Fruit fly (Drosophila melanogaster) whole organism, embryonic: ENCODE results near the gene CG4629.

Source experiments
- Abd-B ChIP-seq: fragments of 200-800 bp; sonication (Bioruptor generic); optimal IDR thresholded peaks from 2 replicates; lab custom pipeline; 2018; ENCODE audit warnings: missing biosample characterization, mild to moderate bottlenecking, missing genetic modification characterization, moderate library complexity
- B-H1 ChIP-seq: fragments of 200-800 bp; sonication (Bioruptor generic); IDR thresholded peaks from 3 replicates; pipeline ENCODE4 v1.3.6; 2022; ENCODE audit warnings: missing biosample characterization, missing genetic modification characterization
- CG10274 ChIP-seq: fragments of 200-800 bp; sonication (Bioruptor generic); optimal IDR thresholded peaks from 3 replicates; lab custom pipeline; 2017; ENCODE audit warnings: missing biosample characterization, mild to moderate bottlenecking, missing genetic modification characterization
- CG13894 ChIP-seq: fragments of 200-800 bp; sonication (Bioruptor generic); optimal IDR thresholded peaks from 3 replicates; lab custom pipeline; 2018; ENCODE audit warnings: missing biosample characterization, mild to moderate bottlenecking, missing genetic modification characterization, moderate library complexity
- CG16815 ChIP-seq: fragments of 200-800 bp; sonication (Bioruptor generic); optimal IDR thresholded peaks from 3 replicates; lab custom pipeline; 2017; ENCODE audit warnings: missing biosample characterization, mild to moderate bottlenecking, missing genetic modification characterization
- CG18599 ChIP-seq: fragments of 200-800 bp; sonication (Bioruptor generic); optimal IDR thresholded peaks from 3 replicates; lab custom pipeline; 2017; ENCODE audit warnings: missing biosample characterization, missing genetic modification characterization, mild to moderate bottlenecking, moderate library complexity, missing genetic modification reagents
- CG31365 ChIP-seq: fragments of 200-800 bp; sonication (Bioruptor generic); optimal IDR thresholded peaks from 2 replicates; lab custom pipeline; 2018; ENCODE audit warnings: missing biosample characterization, mild to moderate bottlenecking, missing genetic modification characterization
- CG31388 ChIP-seq: fragments of 200-800 bp; sonication (Bioruptor generic); optimal IDR thresholded peaks from 2 replicates; lab custom pipeline; 2016; ENCODE audit warnings: missing biosample characterization, missing genetic modification characterization
- CG34224 ChIP-seq: fragments of 200-800 bp; sonication (Bioruptor generic); IDR thresholded peaks from 3 replicates; pipeline ENCODE4 v1.3.6; 2022; ENCODE audit warnings: missing biosample characterization, missing genetic modification characterization; ENCODE audit not compliant: partially characterized antibody
- CG42726 ChIP-seq: fragments of 200-800 bp; sonication (Bioruptor generic); IDR thresholded peaks from 2 replicates; pipeline ENCODE4 v1.3.6; 2022; ENCODE audit warnings: missing biosample characterization, missing genetic modification characterization; ENCODE audit not compliant: partially characterized antibody
- CG6791 ChIP-seq: fragments of 200-800 bp; sonication (Bioruptor generic); IDR thresholded peaks from 3 replicates; pipeline ENCODE4 v1.3.6; 2022; ENCODE audit warnings: missing biosample characterization, missing genetic modification characterization; ENCODE audit not compliant: partially characterized antibody
- CG7987 ChIP-seq: fragments of 200-800 bp; sonication (Bioruptor generic); optimal IDR thresholded peaks from 2 replicates; lab custom pipeline; 2018; ENCODE audit warnings: missing biosample characterization, mild to moderate bottlenecking, missing genetic modification characterization, moderate library complexity
- CG8089 ChIP-seq: fragments of 200-800 bp; sonication (Bioruptor generic); optimal IDR thresholded peaks from 3 replicates; lab custom pipeline; 2016; ENCODE audit warnings: missing biosample characterization, missing genetic modification characterization
- CG8924 ChIP-seq: fragments of 200-800 bp; optimal IDR thresholded peaks from 3 replicates; lab custom pipeline; 2019; ENCODE audit warnings: missing biosample characterization, mild to moderate bottlenecking, missing genetic modification characterization, moderate library complexity
- CG9797 ChIP-seq: fragments of 200-800 bp; sonication (Bioruptor generic); optimal IDR thresholded peaks from 3 replicates; lab custom pipeline; 2018; ENCODE audit warnings: missing biosample characterization, mild to moderate bottlenecking, missing genetic modification characterization
- CkIIα-i1 ChIP-seq: fragments of 200-800 bp; sonication (Bioruptor generic); IDR thresholded peaks from 2 replicates; pipeline ENCODE4 v1.3.6; 2022; ENCODE audit warnings: missing biosample characterization, missing genetic modification characterization
- Dref ChIP-seq: fragments of 200-800 bp; sonication (Bioruptor generic); IDR thresholded peaks from 2 replicates; pipeline ENCODE4 v1.3.6; 2022; ENCODE audit warnings: missing biosample characterization, missing genetic modification characterization
- Hmx ChIP-seq: fragments of 200-800 bp; sonication (Bioruptor generic); optimal IDR thresholded peaks from 2 replicates; lab custom pipeline; 2016; ENCODE audit warnings: missing biosample characterization, missing genetic modification characterization
- Lhr ChIP-seq: fragments of 200-800 bp; sonication (Bioruptor generic); optimal IDR thresholded peaks from 3 replicates; lab custom pipeline; 2017; ENCODE audit warnings: mild to moderate bottlenecking, missing biosample characterization, missing genetic modification reagents, missing genetic modification characterization
- Med ChIP-seq: fragments of 200-800 bp; sonication (Bioruptor generic); peaks from one replicate; lab custom pipeline; 2016; ENCODE audit warnings: missing biosample characterization, missing genetic modification characterization, mild to moderate bottlenecking, inconsistent platforms, moderate library complexity
- Nf-YB ChIP-seq: fragments of 200-800 bp; sonication (Bioruptor generic); optimal IDR thresholded peaks from 3 replicates; lab custom pipeline; 2019; ENCODE audit warnings: missing biosample characterization, mild to moderate bottlenecking, missing genetic modification characterization, moderate library complexity
- Pdp1 ChIP-seq, 2 experiments: fragments of 200-800 bp; sonication (Bioruptor generic); optimal IDR thresholded peaks; 3 replicates each; lab custom pipeline; 2016; ENCODE audit warnings: missing biosample characterization in 2 of 2, missing genetic modification characterization in 2 of 2, mild to moderate bottlenecking in 1 of 2, moderate library complexity in 1 of 2
- Xbp1 ChIP-seq: fragments of 200-800 bp; sonication (Bioruptor generic); optimal IDR thresholded peaks from 3 replicates; lab custom pipeline; 2016; ENCODE audit warnings: missing biosample characterization, mild to moderate bottlenecking, missing genetic modification characterization
- chif ChIP-seq, 2 experiments: fragments of 200-800 bp; sonication (Bioruptor generic); optimal IDR thresholded peaks; 3 replicates each; lab custom pipeline; 2016; ENCODE audit warnings: missing biosample characterization in 2 of 2, missing genetic modification characterization in 2 of 2
- chinmo ChIP-seq: fragments of 200-800 bp; sonication (Bioruptor generic); IDR thresholded peaks from 4 replicates; pipeline ENCODE4 v1.3.6; 2022; ENCODE audit warnings: missing biosample characterization, missing genetic modification characterization; ENCODE audit not compliant: partially characterized antibody
- cwo ChIP-seq: fragments of 200-800 bp; sonication (Bioruptor generic); optimal IDR thresholded peaks from 3 replicates; lab custom pipeline; 2017; ENCODE audit warnings: missing biosample characterization, missing genetic modification characterization, mild to moderate bottlenecking, moderate library complexity, missing genetic modification reagents
- dysf ChIP-seq: fragments of 200-800 bp; sonication (Bioruptor generic); IDR thresholded peaks from 3 replicates; pipeline ENCODE4 v1.3.6; 2022; ENCODE audit warnings: missing biosample characterization, missing genetic modification characterization
- emc ChIP-seq: fragments of 200-800 bp; sonication (Bioruptor generic); optimal IDR thresholded peaks from 2 replicates; lab custom pipeline; 2016; ENCODE audit warnings: missing biosample characterization, missing genetic modification characterization
- en ChIP-seq: fragments of 200-800 bp; sonication (Bioruptor generic); optimal IDR thresholded peaks from 2 replicates; lab custom pipeline; 2016; ENCODE audit warnings: missing biosample characterization, missing genetic modification characterization
- exex ChIP-seq: fragments of 200-800 bp; sonication (Bioruptor generic); optimal IDR thresholded peaks from 4 replicates; lab custom pipeline; 2018; ENCODE audit warnings: missing biosample characterization, mild to moderate bottlenecking, missing genetic modification characterization, moderate library complexity
- eyg ChIP-seq: fragments of 200-800 bp; sonication (Bioruptor generic); optimal IDR thresholded peaks from 3 replicates; lab custom pipeline; 2016; ENCODE audit warnings: missing biosample characterization, missing genetic modification characterization
- grn ChIP-seq: fragments of 200-800 bp; sonication (Bioruptor generic); optimal IDR thresholded peaks from 3 replicates; lab custom pipeline; 2017; ENCODE audit warnings: missing biosample characterization, missing genetic modification characterization
- lab ChIP-seq: fragments of 200-800 bp; sonication (Bioruptor generic); optimal IDR thresholded peaks from 3 replicates; lab custom pipeline; 2017; ENCODE audit warnings: missing biosample characterization, missing genetic modification characterization, mild to moderate bottlenecking, moderate library complexity, missing genetic modification reagents
- lilli ChIP-seq: fragments of 200-800 bp; sonication (Bioruptor generic); optimal IDR thresholded peaks from 3 replicates; lab custom pipeline; 2016; ENCODE audit warnings: missing biosample characterization, missing genetic modification characterization
- otp ChIP-seq: fragments of 200-800 bp; sonication (Bioruptor generic); IDR thresholded peaks from 3 replicates; pipeline ENCODE4, ENCODE4 v1.3.6; 2022; ENCODE audit warnings: missing biosample characterization, missing genetic modification characterization
- repo ChIP-seq: fragments of 200-800 bp; sonication (Bioruptor generic); optimal IDR thresholded peaks from 2 replicates; lab custom pipeline; 2016; ENCODE audit warnings: missing biosample characterization, missing genetic modification characterization
- rib ChIP-seq: fragments of 200-800 bp; sonication (Bioruptor generic); IDR thresholded peaks from 2 replicates; pipeline ENCODE4 v1.3.6; 2022; ENCODE audit warnings: missing biosample characterization, missing genetic modification characterization
- schlank ChIP-seq: fragments of 200-800 bp; sonication (Bioruptor generic); optimal IDR thresholded peaks from 2 replicates; lab custom pipeline; 2018; ENCODE audit warnings: missing biosample characterization, mild to moderate bottlenecking, missing genetic modification characterization
- scrt ChIP-seq: fragments of 200-800 bp; sonication (Bioruptor generic); optimal IDR thresholded peaks from 2 replicates; lab custom pipeline; 2018; ENCODE audit warnings: missing biosample characterization, mild to moderate bottlenecking, missing genetic modification characterization, moderate library complexity
- sd ChIP-seq: fragments of 200-800 bp; sonication (Bioruptor generic); optimal IDR thresholded peaks from 3 replicates; lab custom pipeline; 2018; ENCODE audit warnings: missing biosample characterization, mild to moderate bottlenecking, missing genetic modification characterization, moderate library complexity
- sug ChIP-seq: fragments of 200-800 bp; optimal IDR thresholded peaks from 2 replicates; lab custom pipeline; 2019; ENCODE audit warnings: missing biosample characterization, mild to moderate bottlenecking, missing genetic modification characterization, moderate library complexity
- ttk ChIP-seq: fragments of 200-800 bp; sonication (Bioruptor generic); IDR thresholded peaks from 2 replicates; pipeline ENCODE4 v2.1.2; 2022; ENCODE audit warnings: missing biosample characterization, missing genetic modification characterization
- unpg ChIP-seq: fragments of 200-800 bp; sonication (Bioruptor generic); optimal IDR thresholded peaks from 3 replicates; lab custom pipeline; 2018; ENCODE audit warnings: missing biosample characterization, mild to moderate bottlenecking, missing genetic modification characterization, moderate library complexity
- wek ChIP-seq: fragments of 200-800 bp; sonication (Bioruptor generic); optimal IDR thresholded peaks from 3 replicates; lab custom pipeline; 2018; ENCODE audit warnings: missing biosample characterization, mild to moderate bottlenecking, missing genetic modification characterization, moderate library complexity

CG4629 gene

DNA sequence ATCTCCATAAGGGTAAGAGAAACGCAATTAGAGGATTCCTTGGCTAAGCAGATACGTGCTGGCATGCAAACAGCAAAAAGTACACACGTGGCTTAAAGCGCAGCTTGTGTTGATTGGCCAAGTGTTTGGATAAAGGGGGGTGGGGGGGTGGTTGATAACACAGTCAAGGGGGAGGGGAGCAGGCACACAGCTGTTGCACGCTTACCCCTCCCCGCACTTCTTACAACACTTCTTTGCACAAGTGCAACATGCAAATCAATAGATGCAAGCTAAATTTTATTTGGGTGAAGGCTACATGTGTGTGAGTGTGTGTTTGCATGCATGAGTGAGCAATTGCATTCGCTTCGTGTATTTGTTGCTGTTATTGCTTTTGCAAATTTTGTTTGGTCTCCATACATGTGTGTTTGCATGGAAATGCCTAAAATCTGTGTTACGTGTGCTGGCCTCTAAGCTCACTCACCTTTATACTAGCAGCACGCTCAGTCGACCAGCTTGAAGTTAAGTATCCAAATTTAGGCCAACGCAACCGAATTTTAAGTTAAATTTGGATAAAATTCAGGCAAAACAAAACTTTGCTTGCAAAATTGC lies 26.1 kb upstream of the CG4629 start (continued):
- TF ChIP-seq scrt (GFP tag; lab: Kevin White, UChicago) (peak; percentile 48), chinmo (0 out of 4 replicates have a peak, but pooled peaks have one; percentile 35), Lhr (no peak)

DNA sequence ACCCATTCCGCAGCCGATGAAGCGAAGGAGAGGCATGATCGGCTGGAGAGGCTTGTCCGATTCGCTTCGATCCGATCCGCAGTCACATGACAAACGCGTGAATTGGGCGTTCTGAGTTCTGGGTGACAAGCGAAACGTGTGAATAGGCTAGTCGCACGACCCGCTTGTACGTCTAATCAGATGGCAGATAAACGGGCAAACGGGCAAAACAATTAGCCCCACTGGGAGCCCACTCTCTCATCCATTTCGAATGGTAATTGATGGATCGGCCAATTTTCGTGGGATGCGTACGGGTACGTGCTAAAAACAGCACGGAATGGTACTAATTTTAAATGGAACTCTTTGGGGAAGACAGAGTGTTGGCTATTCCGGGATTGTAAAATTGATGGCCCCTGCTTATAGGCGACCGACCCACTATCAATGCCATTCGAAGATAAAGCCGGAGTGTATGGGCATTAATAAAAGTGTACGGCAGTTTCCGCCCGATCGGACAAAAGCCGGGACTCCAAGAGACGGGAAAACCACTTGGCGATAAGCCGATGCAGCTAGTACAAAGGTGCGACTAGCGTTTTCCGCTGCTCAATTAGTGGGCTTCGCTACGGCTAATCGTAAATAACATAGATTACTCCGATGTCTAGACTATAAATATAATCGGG lies 25.3 kb upstream of the CG4629 start:
- peak; percentile 97 for TF ChIP-seq sug (tag; lab: Kevin White, UChicago)
- peak; percentile 60 for TF ChIP-seq grn (GFP tag; lab: Kevin White, UChicago)
- no peak for TF ChIP-seq Xbp1
- no peak for TF ChIP-seq rib (GFP tag; lab: Robert Waterston, UW)
- TF ChIP-seq CG34224 (GFP tag; lab: Robert Waterston, UW): no peak
- no peak for TF ChIP-seq en
- TF ChIP-seq chif (GFP tag; optimal IDR thresholded peaks at IDR 0.05; lab: Kevin White, UChicago): no peak
- no peak for TF ChIP-seq CG13894 (tag; lab: Kevin White, UChicago)
- peak; percentile 67 for TF ChIP-seq CG7987
- TF ChIP-seq eyg (GFP tag; lab: Kevin White, UChicago): no peak
- TF ChIP-seq CkIIα-i1 (GFP tag; lab: Robert Waterston, UW): no peak
- TF ChIP-seq CG18599 (GFP tag; lab: Kevin White, UChicago): peak; percentile 12
- peak; percentile 45 for TF ChIP-seq CG10274 (GFP tag; lab: Kevin White, UChicago)
- TF ChIP-seq Hmx: no peak
- TF ChIP-seq exex (tag; lab: Kevin White, UChicago): peak; percentile 82
- no peak for TF ChIP-seq CG31388 (GFP tag; lab: Kevin White, UChicago)
- no peak for TF ChIP-seq CG16815 (GFP tag; lab: Kevin White, UChicago)
- TF ChIP-seq Med (GFP tag; lab: Kevin White, UChicago): peak; percentile 47
- TF ChIP-seq Abd-B (GFP tag; lab: Kevin White, UChicago): no peak
- TF ChIP-seq dysf (GFP tag; lab: Robert Waterston, UW): 0 out of 3 replicates have a peak, but pooled peaks have one; percentile 16
- no peak for TF ChIP-seq CG31365 (tag; lab: Kevin White, UChicago)
- TF ChIP-seq cwo (GFP tag; lab: Kevin White, UChicago): peak; percentile 99
- TF ChIP-seq B-H1 (GFP tag; lab: Robert Waterston, UW): no peak
- TF ChIP-seq lab: peak; percentile 76
- TF ChIP-seq CG8924 (tag; lab: Kevin White, UChicago): no peak

DNA sequence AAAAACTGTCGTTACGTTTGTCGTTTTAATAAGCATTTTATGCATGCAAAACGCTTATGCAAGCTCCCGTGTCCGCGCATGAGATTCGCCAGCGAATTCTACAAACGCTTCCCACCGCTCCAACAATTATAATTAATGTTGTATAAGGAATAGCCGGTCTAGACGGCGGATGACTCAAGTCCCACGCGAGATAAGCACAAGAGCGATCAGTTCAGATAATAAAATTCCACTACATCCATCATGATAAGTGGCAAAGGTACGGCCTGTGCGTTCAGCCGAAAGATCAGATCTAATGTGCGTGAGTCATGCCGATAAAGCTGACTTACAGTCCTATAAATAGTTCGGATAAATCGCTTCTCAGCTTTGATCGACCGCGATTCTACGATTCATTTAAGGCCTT lies 24.2 kb upstream of the CG4629 start:
- peak; percentile 26 for TF ChIP-seq grn (GFP tag; lab: Kevin White, UChicago)
- peak in 1 of 2 experiments; percentile 75 for TF ChIP-seq Pdp1 (GFP tag; optimal IDR thresholded peaks at IDR 0.05; lab: Kevin White, UChicago)
- TF ChIP-seq unpg: no peak
- peak; percentile 12 for TF ChIP-seq sd (tag; lab: Kevin White, UChicago)
- TF ChIP-seq, all 482 proteins: peak for 3

DNA sequence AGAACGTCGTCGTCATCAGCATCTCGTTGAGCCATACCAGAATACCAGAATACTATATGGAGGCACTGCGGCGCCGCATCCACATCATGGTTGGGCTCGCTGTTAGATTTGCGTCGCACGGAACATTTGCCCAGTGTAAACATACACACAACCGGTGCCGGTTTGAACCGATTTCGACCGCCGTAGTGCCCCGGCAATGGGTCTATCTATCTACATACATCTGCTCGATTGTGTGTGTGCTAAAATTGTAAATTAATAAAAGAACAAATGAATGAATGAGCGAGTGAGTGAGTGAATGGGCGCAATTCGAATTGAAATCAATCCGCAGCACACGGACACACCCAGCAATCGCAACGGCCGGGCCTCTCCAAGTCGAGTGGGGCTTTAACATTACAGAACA lies 23.1 kb upstream of the CG4629 start:
- TF ChIP-seq CG6791 (GFP tag; lab: Robert Waterston, UW) (no peak), repo (GFP tag; lab: Kevin White, UChicago) (no peak), CG42726 (GFP tag; lab: Robert Waterston, UW) (no peak), otp (GFP tag; lab: Robert Waterston, UW) (no peak), chinmo (peak; percentile 79; the same call in 2 of the 4 replicates), Med (GFP tag; lab: Kevin White, UChicago) (peak; percentile 73), schlank (tag; lab: Kevin White, UChicago) (peak; percentile 26), ttk (no peak), Nf-YB (no peak), CG31388 (GFP tag; lab: Kevin White, UChicago) (no peak), emc (GFP tag; lab: Kevin White, UChicago) (no peak), lilli (GFP tag; lab: Kevin White, UChicago) (no peak), CG9797 (GFP tag; lab: Kevin White, UChicago) (no peak), sd (tag; lab: Kevin White, UChicago) (peak; percentile 31), CG8089 (GFP tag; lab: Kevin White, UChicago) (no peak), Dref (GFP tag; lab: Robert Waterston, UW) (no peak), wek (GFP tag; lab: Kevin White, UChicago) (no peak)
